Fruit fly (Drosophila melanogaster) Kc167 (cell line): ENCODE results near the gene Tsen34.

Source experiments
- Myc ChIP-seq: fragments of >200 bp; optimal IDR thresholded peaks from 2 replicates; lab custom pipeline; 2017; ENCODE audit warnings: missing external identifiers
- h ChIP-seq: fragments of >200 bp; optimal IDR thresholded peaks from 3 replicates; lab custom pipeline; 2018; ENCODE audit warnings: missing external identifiers
- insv ChIP-seq: fragments of >200 bp; optimal IDR thresholded peaks from 3 replicates; lab custom pipeline; 2018; ENCODE audit warnings: missing external identifiers
- ttk ChIP-seq: sonication (Bioruptor generic); optimal IDR thresholded peaks from 2 replicates; lab custom pipeline; 2017; ENCODE audit warnings: missing external identifiers

DNA sequence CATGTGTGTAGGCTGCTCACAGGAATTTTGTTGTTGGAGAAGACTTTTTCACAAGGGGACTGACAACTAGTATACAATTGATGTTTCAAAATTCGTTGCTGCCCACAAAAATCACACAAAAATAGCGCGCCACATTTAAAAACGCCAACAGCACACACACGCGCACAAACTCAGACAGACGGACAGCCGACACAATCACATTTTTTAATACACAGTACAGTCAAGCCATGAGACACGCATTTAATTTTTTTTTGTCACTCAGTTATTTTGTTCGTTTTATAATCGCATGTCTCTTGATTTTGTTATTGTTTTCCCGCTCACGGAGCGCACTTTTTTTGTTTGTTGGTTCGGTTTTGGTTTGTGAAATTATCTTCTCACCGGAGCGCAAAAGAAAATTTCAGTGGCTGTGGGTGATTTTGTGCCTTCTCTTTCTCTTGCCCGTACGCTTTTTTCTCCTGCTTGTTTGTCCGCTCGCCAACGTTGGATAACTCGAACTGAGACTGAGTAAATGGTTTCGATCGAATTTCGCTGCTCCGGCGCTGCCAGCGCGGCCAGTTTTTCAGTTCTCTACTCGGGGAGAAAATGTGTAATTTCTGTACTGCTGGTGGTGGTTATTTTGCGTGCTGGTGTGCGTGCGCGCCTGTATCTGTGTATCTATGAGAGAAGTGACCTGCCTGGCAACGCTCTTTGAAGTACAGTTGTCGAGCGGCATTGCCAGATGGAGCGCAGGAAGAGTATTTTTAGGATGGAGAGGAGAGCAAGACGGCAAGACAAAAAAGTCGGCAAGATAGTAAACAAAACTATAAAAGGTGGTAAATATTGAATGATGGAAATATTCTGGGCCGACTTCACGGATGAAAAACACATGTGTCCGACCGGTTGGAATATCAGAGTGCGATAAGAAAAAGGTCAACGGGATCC is 3.9 kb downstream of the Tsen34 start, which contains the start of gene CG42507:
- TF ChIP-seq insv (lab: Kevin White, UChicago) = no peak
- no peak for TF ChIP-seq h (lab: Kevin White, UChicago)
- TF ChIP-seq Myc = no peak
- no peak for TF ChIP-seq ttk
